Worm (Caenorhabditis elegans): ENCODE measurements around the gene Y68A4A.10.

DNA sequence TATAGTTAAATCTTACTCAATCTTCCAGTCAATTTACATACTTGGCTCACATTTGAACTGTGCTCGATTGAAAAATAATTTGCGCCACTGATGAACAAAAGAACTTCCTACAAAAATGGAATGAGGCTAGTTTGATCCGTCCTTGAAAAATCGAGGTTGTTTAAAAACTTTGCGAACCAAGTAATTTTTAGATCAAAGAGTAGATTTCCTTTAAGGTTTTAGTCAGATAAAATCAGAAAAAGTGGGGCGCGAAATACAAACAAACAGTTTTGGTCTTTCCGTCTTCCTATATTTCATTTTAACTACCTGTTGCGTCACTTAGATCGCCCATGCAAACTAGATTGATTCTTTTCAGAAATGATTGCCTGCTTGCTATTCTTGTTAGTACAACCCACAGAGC is at the start of gene Y68A4A.10:
- no peak for TF ChIP-seq cog-1 (tag; optimal IDR thresholded peaks at IDR 0.05)
- TF ChIP-seq ztf-29 (GFP tag; IDR thresholded peaks at IDR 0.05): no peak
- TF ChIP-seq med-1 (GFP tag; optimal IDR thresholded peaks at IDR 0.05; ENCODE audit: insufficient read depth): no peak
- no peak for TF ChIP-seq flt-1 (GFP tag; IDR thresholded peaks at IDR 0.05)
- TF ChIP-seq ztf-23 (GFP tag; IDR thresholded peaks at IDR 0.05): no peak
- TF ChIP-seq T22C8.4 (GFP tag; IDR thresholded peaks at IDR 0.05): no peak
- no peak for TF ChIP-seq ref-1 (GFP tag; conservative IDR thresholded peaks at IDR 0.05)

All from whole organism, midembryonic.